Fruit fly (Drosophila melanogaster) whole organism, embryonic: ENCODE data around the gene Uev1A.

Experiments
- ATbp ChIP-seq: fragments of 200-800 bp; sonication (Bioruptor generic); optimal IDR thresholded peaks from 2 replicates; lab custom pipeline; 2017; ENCODE audit warnings: missing biosample characterization, mild to moderate bottlenecking, missing genetic modification characterization, missing genetic modification reagents
- Ada2b ChIP-seq: fragments of 200-800 bp; sonication (Bioruptor generic); IDR thresholded peaks from 2 replicates; pipeline ENCODE4 v1.3.6; 2022; ENCODE audit warnings: missing biosample characterization, missing genetic modification characterization
- Aef1 ChIP-seq: fragments of 200-800 bp; sonication (Bioruptor generic); IDR thresholded peaks from 3 replicates; pipeline ENCODE4 v1.3.6; 2022; ENCODE audit warnings: missing biosample characterization, missing genetic modification characterization
- Atf-2 ChIP-seq: fragments of 200-800 bp; sonication (Bioruptor generic); optimal IDR thresholded peaks from 2 replicates; lab custom pipeline; 2016; ENCODE audit warnings: missing biosample characterization, missing genetic modification characterization
- Atf6 ChIP-seq: fragments of 200-800 bp; sonication (Bioruptor generic); IDR thresholded peaks from 2 replicates; pipeline ENCODE4 v1.3.6; 2022; ENCODE audit warnings: missing biosample characterization, missing genetic modification characterization
- CG10267 ChIP-seq: fragments of 200-800 bp; sonication (Bioruptor generic); optimal IDR thresholded peaks from 2 replicates; lab custom pipeline; 2018; ENCODE audit warnings: missing biosample characterization, mild to moderate bottlenecking, missing genetic modification characterization, moderate library complexity
- CG11247 ChIP-seq: fragments of 200-800 bp; sonication (Bioruptor generic); IDR thresholded peaks from 2 replicates; pipeline ENCODE4 v1.3.6; 2022; ENCODE audit warnings: missing biosample characterization, missing genetic modification characterization
- CG12071 ChIP-seq: fragments of 200-800 bp; sonication (Bioruptor generic); optimal IDR thresholded peaks from 3 replicates; lab custom pipeline; 2018; ENCODE audit warnings: missing biosample characterization, mild to moderate bottlenecking, missing genetic modification characterization
- CG12219 ChIP-seq: fragments of 200-800 bp; sonication (Bioruptor generic); optimal IDR thresholded peaks from 3 replicates; lab custom pipeline; 2018; ENCODE audit warnings: missing biosample characterization, mild to moderate bottlenecking, missing genetic modification characterization
- CG1233 ChIP-seq: fragments of 200-800 bp; sonication (Bioruptor generic); optimal IDR thresholded peaks from 4 replicates; lab custom pipeline; 2018; ENCODE audit warnings: missing biosample characterization, mild to moderate bottlenecking, missing genetic modification characterization
- CG13775 ChIP-seq: fragments of 200-800 bp; sonication (Bioruptor generic); optimal IDR thresholded peaks from 3 replicates; lab custom pipeline; 2017; ENCODE audit warnings: missing biosample characterization, mild to moderate bottlenecking, missing genetic modification characterization
- CG17328 ChIP-seq: fragments of 200-800 bp; sonication (Bioruptor generic); IDR thresholded peaks from 2 replicates; pipeline ENCODE4 v1.3.6; 2022; ENCODE audit warnings: missing biosample characterization, missing genetic modification characterization
- CG17385 ChIP-seq: fragments of 200-800 bp; sonication (Bioruptor generic); optimal IDR thresholded peaks from 3 replicates; lab custom pipeline; 2018; ENCODE audit warnings: missing biosample characterization, mild to moderate bottlenecking, missing genetic modification characterization
- CG18011 ChIP-seq: fragments of 200-800 bp; sonication (Bioruptor generic); optimal IDR thresholded peaks from 2 replicates; lab custom pipeline; 2017; ENCODE audit warnings: missing biosample characterization, missing genetic modification characterization, mild to moderate bottlenecking, moderate library complexity, missing genotype
- CG2678 ChIP-seq: fragments of 200-800 bp; sonication (Bioruptor generic); optimal IDR thresholded peaks from 3 replicates; lab custom pipeline; 2019; ENCODE audit warnings: missing biosample characterization, mild to moderate bottlenecking, missing genetic modification characterization, moderate library complexity
- CG32772 ChIP-seq: fragments of 200-800 bp; sonication (Bioruptor generic); IDR thresholded peaks from 2 replicates; pipeline ENCODE4 v1.3.6; 2022; ENCODE audit warnings: missing biosample characterization, missing genetic modification characterization
- CG5245 ChIP-seq: fragments of 200-800 bp; sonication (Bioruptor generic); optimal IDR thresholded peaks from 3 replicates; lab custom pipeline; 2016; ENCODE audit warnings: missing biosample characterization, missing genetic modification characterization
- CG6654 ChIP-seq: fragments of 200-800 bp; sonication (Bioruptor generic); optimal IDR thresholded peaks from 2 replicates; lab custom pipeline; 2017; ENCODE audit warnings: missing biosample characterization, mild to moderate bottlenecking, missing genetic modification characterization
- CG9932 ChIP-seq: fragments of 200-800 bp; sonication (Bioruptor generic); IDR thresholded peaks from 2 replicates; pipeline ENCODE4 v1.3.6; 2022; ENCODE audit warnings: missing biosample characterization, missing genetic modification characterization
- Dip2 ChIP-seq: fragments of 200-800 bp; sonication (Bioruptor generic); IDR thresholded peaks from 2 replicates; pipeline ENCODE4 v1.3.6; 2022; ENCODE audit warnings: missing biosample characterization, missing genetic modification characterization
- Dref ChIP-seq: fragments of 200-800 bp; sonication (Bioruptor generic); IDR thresholded peaks from 2 replicates; pipeline ENCODE4 v1.3.6; 2022; ENCODE audit warnings: missing biosample characterization, missing genetic modification characterization
- E2f1 ChIP-seq: fragments of 200-800 bp; sonication (Bioruptor generic); IDR thresholded peaks from 2 replicates; pipeline ENCODE4 v1.3.6; 2022; ENCODE audit warnings: missing biosample characterization, missing genetic modification characterization
- HLH3B ChIP-seq: fragments of 200-800 bp; sonication (Bioruptor generic); IDR thresholded peaks from 2 replicates; pipeline ENCODE4 v1.3.6; 2022; ENCODE audit warnings: missing biosample characterization, missing genetic modification characterization
- Hr3 ChIP-seq: fragments of 200-800 bp; sonication (Bioruptor generic); optimal IDR thresholded peaks from 3 replicates; lab custom pipeline; 2016; ENCODE audit warnings: missing biosample characterization, missing genetic modification characterization
- Hr51 ChIP-seq, 2 experiments: fragments of 200-800 bp; sonication (Bioruptor generic); optimal IDR thresholded peaks; 2 replicates in 1 of 2; 3 replicates in 1 of 2; lab custom pipeline; 2016 to 2018; ENCODE audit warnings: missing biosample characterization in 2 of 2, missing genetic modification characterization in 2 of 2, mild to moderate bottlenecking in 1 of 2, moderate library complexity in 1 of 2
- Med ChIP-seq: fragments of 200-800 bp; sonication (Bioruptor generic); peaks from one replicate; lab custom pipeline; 2016; ENCODE audit warnings: missing biosample characterization, missing genetic modification characterization, mild to moderate bottlenecking, inconsistent platforms, moderate library complexity
- NfI ChIP-seq: fragments of 200-800 bp; sonication (Bioruptor generic); optimal IDR thresholded peaks from 3 replicates; lab custom pipeline; 2018; ENCODE audit warnings: missing biosample characterization, mild to moderate bottlenecking, missing genetic modification characterization, moderate library complexity
- Oli ChIP-seq: fragments of 200-800 bp; sonication (Bioruptor generic); optimal IDR thresholded peaks from 2 replicates; lab custom pipeline; 2018; ENCODE audit warnings: missing biosample characterization, mild to moderate bottlenecking, missing genetic modification characterization, moderate library complexity
- Optix ChIP-seq: fragments of 200-800 bp; sonication (Bioruptor generic); IDR thresholded peaks from 3 replicates; pipeline ENCODE4 v1.3.6; 2022; ENCODE audit warnings: missing biosample characterization, missing genetic modification characterization
- PHDP ChIP-seq: fragments of 200-800 bp; sonication (Bioruptor generic); optimal IDR thresholded peaks from 3 replicates; lab custom pipeline; 2018; ENCODE audit warnings: missing biosample characterization, mild to moderate bottlenecking, missing genetic modification characterization, moderate library complexity
- Sox100B ChIP-seq: fragments of 200-800 bp; sonication (Bioruptor generic); optimal IDR thresholded peaks from 3 replicates; lab custom pipeline; 2018; ENCODE audit warnings: missing biosample characterization, mild to moderate bottlenecking, missing genetic modification characterization
- Sox102F ChIP-seq: fragments of 200-800 bp; sonication (Bioruptor generic); optimal IDR thresholded peaks from 2 replicates; lab custom pipeline; 2018; ENCODE audit warnings: missing biosample characterization, mild to moderate bottlenecking, missing genetic modification characterization, moderate library complexity
- Sry-δ ChIP-seq: fragments of 200-800 bp; sonication (Bioruptor generic); optimal IDR thresholded peaks from 2 replicates; lab custom pipeline; 2016; ENCODE audit warnings: missing biosample characterization, missing genetic modification characterization
- TFAM ChIP-seq: fragments of 200-800 bp; sonication (Bioruptor generic); optimal IDR thresholded peaks from 2 replicates; lab custom pipeline; 2017; ENCODE audit warnings: missing biosample characterization, missing genetic modification characterization, inconsistent platforms
- ab ChIP-seq: fragments of 200-800 bp; sonication (Bioruptor generic); optimal IDR thresholded peaks from 2 replicates; lab custom pipeline; 2016; ENCODE audit warnings: missing biosample characterization, missing genetic modification characterization
- ase ChIP-seq: fragments of 200-800 bp; sonication (Bioruptor generic); IDR thresholded peaks from 3 replicates; pipeline ENCODE4 v1.3.6; 2022; ENCODE audit warnings: missing biosample characterization, missing genetic modification characterization
- az2 ChIP-seq: fragments of 200-800 bp; sonication (Bioruptor generic); optimal IDR thresholded peaks from 3 replicates; lab custom pipeline; 2016; ENCODE audit warnings: missing biosample characterization, missing genetic modification characterization
- crol ChIP-seq: fragments of 200-800 bp; sonication (Bioruptor generic); IDR thresholded peaks from 2 replicates; pipeline ENCODE4 v1.3.6; 2022; ENCODE audit warnings: missing biosample characterization, missing genetic modification characterization
- ewg ChIP-seq: fragments of 200-800 bp; sonication (Bioruptor generic); optimal IDR thresholded peaks from 3 replicates; lab custom pipeline; 2017; ENCODE audit warnings: mild to moderate bottlenecking, missing biosample characterization, missing genetic modification reagents, missing genetic modification characterization
- gcm ChIP-seq: fragments of 200-800 bp; sonication (Bioruptor generic); optimal IDR thresholded peaks from 2 replicates; lab custom pipeline; 2019; ENCODE audit warnings: missing biosample characterization, mild to moderate bottlenecking, missing genetic modification characterization, moderate library complexity
- grau ChIP-seq: fragments of 200-800 bp; optimal IDR thresholded peaks from 3 replicates; lab custom pipeline; 2019; ENCODE audit warnings: missing biosample characterization, mild to moderate bottlenecking, missing genetic modification characterization, moderate library complexity
- hbn ChIP-seq: fragments of 200-800 bp; sonication (Bioruptor generic); IDR thresholded peaks from 2 replicates; pipeline ENCODE4 v1.3.6; 2022; ENCODE audit warnings: missing biosample characterization, missing genetic modification characterization; ENCODE audit not compliant: partially characterized antibody
- kni ChIP-seq: fragments of 200-800 bp; sonication (Bioruptor generic); optimal IDR thresholded peaks from 3 replicates; lab custom pipeline; 2017; ENCODE audit warnings: mild to moderate bottlenecking, missing biosample characterization, missing genetic modification reagents, missing genetic modification characterization
- lilli ChIP-seq: fragments of 200-800 bp; sonication (Bioruptor generic); optimal IDR thresholded peaks from 3 replicates; lab custom pipeline; 2016; ENCODE audit warnings: missing biosample characterization, missing genetic modification characterization
- lmd ChIP-seq: fragments of 200-800 bp; sonication (Bioruptor generic); IDR thresholded peaks from 2 replicates; pipeline ENCODE4 v1.3.6; 2022; ENCODE audit warnings: missing biosample characterization, missing genetic modification characterization
- maf-S ChIP-seq: fragments of 200-800 bp; sonication (Bioruptor generic); optimal IDR thresholded peaks from 2 replicates; lab custom pipeline; 2016; ENCODE audit warnings: missing biosample characterization, missing genetic modification characterization
- psq ChIP-seq: fragments of 200-800 bp; sonication (Bioruptor generic); optimal IDR thresholded peaks from 2 replicates; lab custom pipeline; 2017; ENCODE audit warnings: missing biosample characterization, missing genetic modification characterization
- rib ChIP-seq: fragments of 200-800 bp; sonication (Bioruptor generic); IDR thresholded peaks from 2 replicates; pipeline ENCODE4 v1.3.6; 2022; ENCODE audit warnings: missing biosample characterization, missing genetic modification characterization
- sens-2 ChIP-seq: fragments of 200-800 bp; sonication (Bioruptor generic); IDR thresholded peaks from 2 replicates; pipeline ENCODE4 v1.3.6; 2022; ENCODE audit warnings: missing biosample characterization, missing genetic modification characterization
- tio ChIP-seq: fragments of 200-800 bp; sonication (Bioruptor generic); optimal IDR thresholded peaks from 2 replicates; lab custom pipeline; 2017; ENCODE audit warnings: missing biosample characterization, missing genetic modification characterization, inconsistent platforms

Uev1A gene

dm6 chr3L:5365164-5365879 is 703 bp downstream of the Uev1A start (continued):
- peak; percentile 95 for TF ChIP-seq CG17385 (GFP tag; lab: Kevin White, UChicago)
- peak; percentile 27 for TF ChIP-seq ATbp (GFP tag; lab: Kevin White, UChicago)
- TF ChIP-seq ab (GFP tag; lab: Kevin White, UChicago): no peak
- no peak for TF ChIP-seq TFAM (GFP tag; lab: Kevin White, UChicago)
- no peak for TF ChIP-seq Ada2b (GFP tag; lab: Robert Waterston, UW)
- TF ChIP-seq Dip2: no peak
- TF ChIP-seq Dref: no peak
- TF ChIP-seq CG18011 (GFP tag; lab: Kevin White, UChicago): peak; percentile 8
- no peak for TF ChIP-seq CG6654 (GFP tag; lab: Kevin White, UChicago)
- peak; percentile 80 for TF ChIP-seq Med (GFP tag; lab: Kevin White, UChicago)
- TF ChIP-seq CG32772 (GFP tag; lab: Robert Waterston, UW): peak; percentile 56; the same call in 1 of the 2 replicates
- peak in 1 of 2 experiments; percentile 62 for TF ChIP-seq Hr51 (GFP tag; optimal IDR thresholded peaks at IDR 0.05; lab: Kevin White, UChicago)
- peak; percentile 40 for TF ChIP-seq Oli (tag; lab: Kevin White, UChicago)
- no peak for TF ChIP-seq CG11247 (GFP tag; lab: Robert Waterston, UW)
- TF ChIP-seq CG12219 (GFP tag; lab: Kevin White, UChicago): peak; percentile 26
- no peak for TF ChIP-seq Sry-δ (GFP tag; lab: Kevin White, UChicago)
- no peak for TF ChIP-seq maf-S (GFP tag; lab: Kevin White, UChicago)
- no peak for TF ChIP-seq ase (GFP tag; lab: Robert Waterston, UW)
- peak; percentile 25 for TF ChIP-seq Hr3
- TF ChIP-seq Aef1 (GFP tag; lab: Robert Waterston, UW): peak; percentile 23; the same call in 1 of the 3 replicates
- TF ChIP-seq Sox102F (GFP tag; lab: Kevin White, UChicago): peak; percentile 57
- peak; percentile 23 for TF ChIP-seq psq (GFP tag; lab: Kevin White, UChicago)
- no peak for TF ChIP-seq Atf-2 (GFP tag; lab: Kevin White, UChicago)
- TF ChIP-seq CG5245 (GFP tag; lab: Kevin White, UChicago): no peak
- TF ChIP-seq CG10267 (tag; lab: Kevin White, UChicago): no peak
- peak; percentile 5 for TF ChIP-seq ewg (GFP tag; lab: Kevin White, UChicago)
- no peak for TF ChIP-seq kni (GFP tag; lab: Kevin White, UChicago)
- TF ChIP-seq Sox100B (GFP tag; lab: Kevin White, UChicago): peak; percentile 9
- peak; percentile 29 for TF ChIP-seq lilli
- no peak for TF ChIP-seq Optix (GFP tag; lab: Robert Waterston, UW)
- TF ChIP-seq rib: peak; percentile 67
- peak; percentile 3 for TF ChIP-seq gcm (GFP tag; lab: Kevin White, UChicago)
- TF ChIP-seq CG1233 (GFP tag; lab: Kevin White, UChicago): peak; percentile 25
- TF ChIP-seq crol (GFP tag; lab: Robert Waterston, UW): peak; percentile 95
- TF ChIP-seq CG13775 (GFP tag; lab: Kevin White, UChicago): peak; percentile 19
- TF ChIP-seq CG17328 (GFP tag; lab: Robert Waterston, UW): peak; percentile 6; the same call in 1 of the 2 replicates
- peak; percentile 58 for TF ChIP-seq CG2678
- TF ChIP-seq PHDP: peak; percentile 41
- TF ChIP-seq lmd (GFP tag; lab: Robert Waterston, UW): peak; percentile 28
- peak; percentile 44 for TF ChIP-seq grau (tag; lab: Kevin White, UChicago)
- peak; percentile 18 for TF ChIP-seq NfI (GFP tag; lab: Kevin White, UChicago)
- no peak for TF ChIP-seq hbn (GFP tag; lab: Robert Waterston, UW)
- TF ChIP-seq Atf6: peak; percentile 65
- TF ChIP-seq E2f1 (GFP tag; lab: Robert Waterston, UW): no peak
- peak; percentile 51 for TF ChIP-seq CG9932 (GFP tag; lab: Robert Waterston, UW)
- TF ChIP-seq tio: peak; percentile 31
- no peak for TF ChIP-seq HLH3B (GFP tag; lab: Robert Waterston, UW)
- TF ChIP-seq az2 (GFP tag; lab: Kevin White, UChicago): peak; percentile 36
- TF ChIP-seq sens-2 (GFP tag; lab: Robert Waterston, UW): no peak
- TF ChIP-seq CG12071 (GFP tag; lab: Kevin White, UChicago): no peak
